Fruit fly (Drosophila melanogaster): Measurements from ENCODE around the gene CG9813.

CG9813 gene

dm6 chr3R:13364175-13365174 is 15.1 kb downstream of the CG9813 start, which contains the start of gene Dic1:
Gene Dic1, plus strand, starts transcription at chr3R:13364938.
- TF ChIP-seq CG8478 (optimal IDR thresholded peaks at IDR 0.05) (no peak), CTCF (optimal IDR thresholded peaks at IDR 0.05) (no peak)

DNA sequence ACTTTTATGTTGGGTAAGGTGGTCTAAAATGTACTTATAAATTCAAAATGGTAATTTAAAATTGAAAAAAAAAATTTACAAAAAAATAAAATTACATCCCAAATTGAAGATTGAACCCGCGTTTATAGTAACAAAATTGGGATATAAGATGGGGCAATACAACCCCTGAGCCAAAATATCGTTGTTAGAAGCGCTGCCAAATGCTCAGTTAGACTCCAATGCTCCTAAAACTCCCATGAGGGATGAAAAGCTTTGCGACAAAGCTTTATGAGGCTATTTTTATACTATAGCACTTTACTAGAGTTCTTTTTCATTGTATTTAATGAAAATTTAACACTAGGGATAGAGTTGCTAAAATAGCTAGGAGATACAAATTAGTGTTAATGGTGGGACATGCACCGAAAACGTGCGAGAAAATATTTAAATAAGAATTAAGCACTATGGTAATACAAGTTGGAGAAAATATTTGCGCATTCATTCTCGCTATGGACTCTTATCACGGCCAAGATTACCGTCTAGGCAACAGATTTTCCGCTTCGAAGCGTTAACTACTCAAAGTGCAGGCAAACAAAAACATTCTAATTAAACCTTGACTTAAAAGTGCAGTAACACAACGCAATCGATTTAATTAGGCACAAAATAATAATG is 16.1 kb downstream of the CG9813 start:
- TF ChIP-seq CG8478 (optimal IDR thresholded peaks at IDR 0.05): no peak
- no peak for TF ChIP-seq CTCF (optimal IDR thresholded peaks at IDR 0.05)

dm6 chr3R:13360108-13360507 is 19.5 kb downstream of the CG9813 start:
- no peak for TF ChIP-seq CG8478 (optimal IDR thresholded peaks at IDR 0.05)
- TF ChIP-seq CTCF (optimal IDR thresholded peaks at IDR 0.05): no peak

DNA sequence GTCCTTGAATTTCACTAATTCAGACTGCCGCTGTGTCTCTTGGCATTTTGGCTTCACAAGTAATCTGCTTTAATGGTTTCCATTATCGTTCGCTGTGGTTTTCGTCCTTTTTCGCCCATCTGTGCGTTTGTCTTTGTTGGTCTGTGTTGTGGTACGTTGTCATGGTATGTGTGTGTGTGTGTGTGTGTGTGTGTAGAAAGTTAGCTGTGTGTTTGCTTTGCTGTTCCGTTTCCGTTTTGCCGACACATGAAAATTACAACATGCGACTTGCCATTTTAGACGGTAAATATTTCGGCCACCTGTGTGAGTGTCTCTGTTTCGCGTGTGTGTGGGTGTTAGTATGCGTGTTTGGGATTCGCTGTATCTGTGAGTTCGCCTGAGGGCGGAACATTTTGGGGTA is 22.6 kb downstream of the CG9813 start:
- TF ChIP-seq CTCF (optimal IDR thresholded peaks at IDR 0.05): no peak
- TF ChIP-seq CG8478 (optimal IDR thresholded peaks at IDR 0.05): no peak

DNA sequence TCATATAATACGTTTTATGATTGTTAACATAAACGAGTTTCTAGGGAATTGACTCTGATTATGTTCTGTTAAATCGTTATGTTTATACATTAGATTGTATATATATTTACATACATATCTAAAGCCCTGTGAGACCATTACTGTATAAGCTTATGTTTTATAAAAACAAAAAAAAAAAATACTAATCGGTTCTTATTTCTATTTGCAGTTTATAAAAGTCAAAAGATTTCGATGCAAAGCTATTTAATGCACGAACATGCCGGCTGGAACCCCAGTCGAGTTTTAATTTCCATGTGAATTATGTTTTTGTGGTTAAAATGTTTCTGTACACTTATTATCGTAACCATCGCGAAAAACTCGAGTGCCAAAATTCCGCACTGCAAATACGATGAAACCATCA is 26.2 kb downstream of the CG9813 start, which contains the start of gene mthl12:
TSS of gene mthl12 (plus strand) at position 301 of the 400 bp plus-strand sequence.
- TF ChIP-seq CG8478 (optimal IDR thresholded peaks at IDR 0.05): no peak
- no peak for TF ChIP-seq CTCF (optimal IDR thresholded peaks at IDR 0.05)

- TF ChIP-seq CG8478 (optimal IDR thresholded peaks at IDR 0.05) (no peak), CTCF (optimal IDR thresholded peaks at IDR 0.05) (no peak)
Measured at dm6 chr3R:13338030-13338429, 41.5 kb downstream of the CG9813 start, which contains the start of gene PK2-R1. Gene PK2-R1, plus strand, starts transcription at chr3R:13338330.

- TF ChIP-seq CG8478 (optimal IDR thresholded peaks at IDR 0.05) (no peak), CTCF (optimal IDR thresholded peaks at IDR 0.05) (no peak)
Measured at dm6 chr3R:13334007-13334406, 45.6 kb downstream of the CG9813 start, which contains the start of gene PK2-R2. Gene PK2-R2, minus strand, starts transcription at chr3R:13334166.

dm6 chr3R:13333031-13333430 is 46.5 kb downstream of the CG9813 start:
- TF ChIP-seq CTCF (optimal IDR thresholded peaks at IDR 0.05): no peak
- TF ChIP-seq CG8478 (optimal IDR thresholded peaks at IDR 0.05): no peak

Data from S2 (cell line).